Worm (Caenorhabditis elegans) whole organism, L1 larva: ENCODE measurements around the gene srz-20.

Experiments used
- egl-27 ChIP-seq, 2 experiments: fragments of 150-350 bp in 1 of 2; sonication (generic microtip); optimal IDR thresholded peaks; 3 replicates each; lab custom pipeline; 2017 to 2018; ENCODE audit warnings: missing biosample characterization in 2 of 2, missing genetic modification characterization in 2 of 2, missing genetic modification reagents in 2 of 2
- nhr-12 ChIP-seq: sonication (generic microtip); optimal IDR thresholded peaks from 2 replicates; lab custom pipeline; 2017; ENCODE audit warnings: missing biosample characterization, missing genetic modification characterization
- nhr-76 ChIP-seq: sonication (generic microtip); optimal IDR thresholded peaks from 2 replicates; lab custom pipeline; 2017; ENCODE audit warnings: missing biosample characterization, missing genetic modification characterization
- unc-130 ChIP-seq: fragments of 150-350 bp; optimal IDR thresholded peaks from 2 replicates; lab custom pipeline; 2017; ENCODE audit warnings: missing biosample characterization, missing genetic modification characterization, inconsistent platforms

- TF ChIP-seq nhr-76 (tag; lab: Kevin White, UChicago) (no peak), unc-130 (tag; lab: Kevin White, UChicago) (no peak), nhr-12 (tag; lab: Kevin White, UChicago) (no peak), egl-27 (tag; optimal IDR thresholded peaks at IDR 0.05; lab: Kevin White, UChicago) (no peak)
These were observed at the start of gene srz-20 for ce11 chrIV:3915296-3915695.
